Worm (Caenorhabditis elegans) whole organism, young adult: Measurements from ENCODE around the gene T01B7.9.

Experiments used
- F37B4.10 ChIP-seq: fragments of 200-800 bp; sonication (Bioruptor generic); IDR thresholded peaks from 2 replicates; pipeline ENCODE4 v1.3.6; 2022; ENCODE audit warnings: missing genetic modification characterization, missing compliant biosample characterization
- F49E8.2 ChIP-seq: sonication (generic microtip); optimal IDR thresholded peaks from 3 replicates; lab custom pipeline; 2017; ENCODE audit warnings: missing genetic modification characterization, mild to moderate bottlenecking, missing compliant biosample characterization, antibody characterized with exemption, moderate library complexity; ENCODE audit not compliant: insufficient read depth
- egl-18 ChIP-seq: fragments of 200-800 bp; sonication (Bioruptor generic); IDR thresholded peaks from 2 replicates; pipeline ENCODE4 v1.3.6; 2022; ENCODE audit warnings: missing genetic modification reagents, missing genetic modification characterization, missing compliant biosample characterization
- ets-4 ChIP-seq: fragments of 200-800 bp; sonication (Bioruptor generic); optimal IDR thresholded peaks from 2 replicates; lab custom pipeline; 2018; ENCODE audit warnings: mild to moderate bottlenecking, missing genetic modification characterization, missing compliant biosample characterization
- sdz-38 ChIP-seq: sonication (generic microtip); optimal IDR thresholded peaks from 2 replicates; lab custom pipeline; 2016; ENCODE audit warnings: missing genotype, missing genetic modification characterization, missing compliant biosample characterization
- unc-130 ChIP-seq: sonication (generic microtip); optimal IDR thresholded peaks from 2 replicates; lab custom pipeline; 2016; ENCODE audit warnings: missing genetic modification reagents, missing genetic modification characterization, missing compliant biosample characterization

DNA sequence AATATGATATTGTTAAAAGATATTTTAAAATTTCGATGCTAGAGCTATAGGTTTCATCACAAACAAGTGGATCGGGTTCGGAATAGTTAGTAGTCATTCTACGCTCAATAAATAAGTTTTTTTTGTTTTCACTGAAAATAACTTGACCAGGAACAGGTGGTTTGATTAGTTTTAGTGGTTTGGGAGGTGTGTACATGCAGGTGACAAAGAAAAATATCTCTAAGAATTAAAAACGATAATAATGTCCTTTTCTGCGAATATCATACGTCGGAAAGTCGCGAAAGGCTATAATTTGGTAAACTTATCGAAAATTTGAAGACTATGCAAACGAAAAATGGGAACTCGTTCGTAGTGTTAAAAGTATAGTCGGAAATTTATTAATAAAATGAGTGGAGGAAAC, 16.3 kb downstream of the T01B7.9 start, which contains the start of gene srg-15:
- TF ChIP-seq sdz-38 (tag; lab: Kevin White, UChicago) = no peak
- no peak for TF ChIP-seq ets-4
- TF ChIP-seq F37B4.10 (GFP tag; lab: Robert Waterston, UW) = no peak
- no peak for TF ChIP-seq F49E8.2 (tag; lab: Kevin White, UChicago)
- TF ChIP-seq egl-18 = no peak
- TF ChIP-seq unc-130 (GFP tag; lab: Kevin White, UChicago) = no peak
